Fruit fly (Drosophila melanogaster): ENCODE measurements around the gene Pka-C3.

- no peak for TF ChIP-seq Met (GFP tag; optimal IDR thresholded peaks at IDR 0.05)
- no peak for TF ChIP-seq Eip93F (GFP tag; optimal IDR thresholded peaks at IDR 0.05)
- no peak for TF ChIP-seq Lpt (GFP tag; optimal IDR thresholded peaks at IDR 0.05)
- TF ChIP-seq cyc (GFP tag; optimal IDR thresholded peaks at IDR 0.05): no peak
- no peak for TF ChIP-seq CG6163 (GFP tag; IDR thresholded peaks at IDR 0.05)
- TF ChIP-seq CG6276 (GFP tag; optimal IDR thresholded peaks at IDR 0.05): no peak
- peak; percentile 99 for TF ChIP-seq svp (GFP tag)
- TF ChIP-seq CG3919 (GFP tag; optimal IDR thresholded peaks at IDR 0.05): no peak
- no peak for TF ChIP-seq Ets96B (tag; optimal IDR thresholded peaks at IDR 0.05)
- TF ChIP-seq eg (GFP tag; IDR thresholded peaks at IDR 0.05): no peak
- peak; percentile 21 for TF ChIP-seq vri (GFP tag; optimal IDR thresholded peaks at IDR 0.05)
- TF ChIP-seq CG4318 (GFP tag; optimal IDR thresholded peaks at IDR 0.05): no peak
These were observed 24.6 kb upstream of the Pka-C3 start for dm6 chr3L:15979240-15979639.

Measured in whole organism, prepupa.